Worm (Caenorhabditis elegans) whole organism, L4 larva: ENCODE data around the gene ZK180.6.

Experiments
- D1046.2 ChIP-seq: fragments of 200-800 bp; sonication (Bioruptor generic); IDR thresholded peaks from 2 replicates; pipeline ENCODE4 v1.3.6; 2022; ENCODE audit warnings: missing genetic modification characterization, missing compliant biosample characterization
- F10B5.3 ChIP-seq: sonication (generic microtip); optimal IDR thresholded peaks from 2 replicates; lab custom pipeline; 2016; ENCODE audit warnings: mild to moderate bottlenecking, missing genetic modification characterization, missing compliant biosample characterization
- F26F4.8 ChIP-seq: fragments of 200-800 bp; sonication (Bioruptor generic); conservative IDR thresholded peaks from 2 replicates; pipeline ENCODE4 v1.3.6; 2022; ENCODE audit warnings: missing genetic modification characterization, missing compliant biosample characterization
- F44E2.7 ChIP-seq: fragments of 200-800 bp; sonication (Bioruptor generic); IDR thresholded peaks from 2 replicates; pipeline ENCODE4 v2.1.2; 2022; ENCODE audit warnings: missing genetic modification characterization, missing compliant biosample characterization
- T26A8.4 ChIP-seq: fragments of 200-800 bp; sonication (Bioruptor generic); IDR thresholded peaks from 2 replicates; pipeline ENCODE4 v1.3.6; 2022; ENCODE audit warnings: missing genetic modification characterization, missing compliant biosample characterization
- Y105C5A.15 ChIP-seq: fragments of 200-800 bp; sonication (Bioruptor generic); IDR thresholded peaks from 2 replicates; pipeline ENCODE4 v1.3.6; 2022; ENCODE audit warnings: missing genetic modification characterization, missing compliant biosample characterization
- Y5F2A.4 ChIP-seq: fragments of 200-800 bp; sonication (Bioruptor generic); optimal IDR thresholded peaks from 2 replicates; lab custom pipeline; 2018; ENCODE audit warnings: mild to moderate bottlenecking, missing genetic modification characterization, missing compliant biosample characterization
- ZK337.2 ChIP-seq: fragments of 200-800 bp; sonication (Bioruptor generic); IDR thresholded peaks from 2 replicates; pipeline ENCODE4 v1.3.6; 2022; ENCODE audit warnings: missing genetic modification reagents, missing genetic modification characterization, missing compliant biosample characterization
- aha-1 ChIP-seq: fragments of 150-350 bp; peaks from one replicate; lab custom pipeline; 2014; ENCODE audit warnings: missing biosample characterization, missing genetic modification characterization
- ama-1 ChIP-seq: fragments of 150-350 bp; optimal IDR thresholded peaks from 2 replicates; lab custom pipeline; 2014; ENCODE audit warnings: inconsistent platforms, mixed read lengths
- ceh-20 ChIP-seq: fragments of 200-800 bp; sonication (Bioruptor generic); IDR thresholded peaks from 2 replicates; pipeline ENCODE4 v1.3.6; 2022; ENCODE audit warnings: missing genetic modification reagents, missing genetic modification characterization, missing compliant biosample characterization
- ceh-32 ChIP-seq: sonication (generic microtip); optimal IDR thresholded peaks from 2 replicates; lab custom pipeline; 2016; ENCODE audit warnings: mild to moderate bottlenecking, missing genetic modification characterization, missing compliant biosample characterization; ENCODE audit not compliant: poor library complexity
- ceh-44 ChIP-seq: fragments of 200-800 bp; sonication (Bioruptor generic); IDR thresholded peaks from 2 replicates; pipeline ENCODE4 v1.3.6; 2022; ENCODE audit warnings: missing genetic modification reagents, missing genetic modification characterization, missing compliant biosample characterization
- ces-1 ChIP-seq: fragments of 150-350 bp; sonication (generic microtip); optimal IDR thresholded peaks from 4 replicates; lab custom pipeline; 2014; ENCODE audit warnings: missing biosample characterization, missing genetic modification reagents, missing genetic modification characterization
- cey-2 ChIP-seq: sonication (generic microtip); optimal IDR thresholded peaks from 3 replicates; lab custom pipeline; 2017; ENCODE audit warnings: missing genetic modification characterization, mild to moderate bottlenecking, missing compliant biosample characterization, antibody characterized with exemption, borderline replicate concordance; ENCODE audit not compliant: insufficient read depth
- daf-12 ChIP-seq: fragments of 150-350 bp; optimal IDR thresholded peaks from 2 replicates; lab custom pipeline; 2014; ENCODE audit warnings: missing biosample characterization, missing genetic modification reagents, missing genetic modification characterization
- daf-16 ChIP-seq, 3 experiments: sonication (generic microtip); optimal IDR thresholded peaks; 2 replicates each; lab custom pipeline; 2016 to 2017; ENCODE audit warnings: missing genetic modification characterization in 3 of 3, missing genetic modification reagents in 3 of 3, mild to moderate bottlenecking in 2 of 3, missing compliant biosample characterization in 2 of 3, missing biosample characterization in 1 of 3, moderate library complexity in 1 of 3
- daf-8 ChIP-seq: fragments of 200-800 bp; sonication (Bioruptor generic); IDR thresholded peaks from 2 replicates; pipeline ENCODE4 v1.3.6; 2022; ENCODE audit warnings: missing genetic modification characterization, missing compliant biosample characterization
- dmd-6 ChIP-seq: fragments of 200-800 bp; sonication (Bioruptor generic); IDR thresholded peaks from 2 replicates; pipeline ENCODE4 v1.3.6; 2022; ENCODE audit warnings: missing genetic modification reagents, missing genetic modification characterization, missing compliant biosample characterization
- duxl-1 ChIP-seq: sonication (generic microtip); optimal IDR thresholded peaks from 2 replicates; lab custom pipeline; 2016; ENCODE audit warnings: mild to moderate bottlenecking, missing genetic modification characterization, moderate library complexity, missing compliant biosample characterization; ENCODE audit not compliant: poor library complexity
- dve-1 ChIP-seq: sonication (generic microtip); optimal IDR thresholded peaks from 2 replicates; lab custom pipeline; 2017; ENCODE audit warnings: antibody characterized with exemption, mild to moderate bottlenecking, missing genetic modification characterization, missing compliant biosample characterization; ENCODE audit not compliant: insufficient read depth
- egl-43 ChIP-seq: fragments of 200-800 bp; sonication (Bioruptor generic); IDR thresholded peaks from 2 replicates; pipeline ENCODE4 v1.3.6; 2022; ENCODE audit warnings: missing genetic modification reagents, missing genetic modification characterization, missing compliant biosample characterization
- fos-1 ChIP-seq: fragments of 150-350 bp; optimal IDR thresholded peaks from 2 replicates; lab custom pipeline; 2014; ENCODE audit warnings: missing biosample characterization, missing genetic modification characterization
- gei-8 ChIP-seq: fragments of 200-800 bp; sonication (Bioruptor generic); optimal IDR thresholded peaks from 2 replicates; lab custom pipeline; 2018; ENCODE audit warnings: mild to moderate bottlenecking, missing genetic modification characterization, missing compliant biosample characterization
- hif-1 ChIP-seq, 2 experiments: sonication (generic microtip); optimal IDR thresholded peaks; 2 replicates each; lab custom pipeline; 2016 to 2017; ENCODE audit warnings: missing compliant biosample characterization in 2 of 2, missing genetic modification characterization in 2 of 2, missing genetic modification reagents in 2 of 2, missing genotype in 2 of 2, mild to moderate bottlenecking in 1 of 2
- hlh-11 ChIP-seq: fragments of 200-800 bp; sonication (Bioruptor generic); optimal IDR thresholded peaks from 2 replicates; lab custom pipeline; 2018; ENCODE audit warnings: mild to moderate bottlenecking, missing genetic modification characterization, missing compliant biosample characterization
- hlh-30 ChIP-seq: sonication (generic microtip); optimal IDR thresholded peaks from 2 replicates; lab custom pipeline; 2017; ENCODE audit warnings: antibody characterized with exemption, mild to moderate bottlenecking, missing genetic modification characterization, missing compliant biosample characterization; ENCODE audit not compliant: insufficient read depth
- hmg-1.1 ChIP-seq: fragments of 200-800 bp; sonication (Bioruptor generic); IDR thresholded peaks from 2 replicates; pipeline ENCODE4 v1.3.6; 2022; ENCODE audit warnings: missing genetic modification reagents, missing genetic modification characterization, missing compliant biosample characterization
- lin-1 ChIP-seq: fragments of 200-800 bp; sonication (Bioruptor generic); IDR thresholded peaks from 2 replicates; pipeline ENCODE4 v1.3.6; 2022; ENCODE audit warnings: missing genetic modification reagents, missing genetic modification characterization, missing compliant biosample characterization
- lin-13 ChIP-seq: fragments of 150-350 bp; optimal IDR thresholded peaks from 2 replicates; lab custom pipeline; 2014; ENCODE audit warnings: missing biosample characterization, missing genetic modification reagents, missing genetic modification characterization
- lin-38 ChIP-seq: fragments of 200-800 bp; sonication (Bioruptor generic); IDR thresholded peaks from 2 replicates; pipeline ENCODE4 v1.3.6; 2022; ENCODE audit warnings: missing genetic modification reagents, missing genetic modification characterization, missing compliant biosample characterization
- lin-39 ChIP-seq: fragments of 150-350 bp; optimal IDR thresholded peaks from 2 replicates; lab custom pipeline; 2014; ENCODE audit warnings: missing biosample characterization, missing genetic modification reagents, missing genetic modification characterization
- madf-5 ChIP-seq, 2 experiments: fragments of 200-800 bp; sonication (Bioruptor generic); IDR thresholded peaks; 2 replicates each; pipeline ENCODE4 v1.3.6; 2022; ENCODE audit warnings: missing compliant biosample characterization in 2 of 2, missing genetic modification characterization in 2 of 2
- mes-2 ChIP-seq: sonication (generic microtip); optimal IDR thresholded peaks from 2 replicates; lab custom pipeline; 2016; ENCODE audit warnings: missing genotype, mild to moderate bottlenecking, missing genetic modification characterization, missing compliant biosample characterization; ENCODE audit not compliant: poor library complexity, severe bottlenecking
- nhr-28 ChIP-seq: fragments of 150-350 bp; optimal IDR thresholded peaks from 2 replicates; lab custom pipeline; 2014; ENCODE audit warnings: missing biosample characterization, missing genetic modification characterization
- nhr-41 ChIP-seq: fragments of 200-800 bp; sonication (Bioruptor generic); IDR thresholded peaks from 2 replicates; pipeline ENCODE4 v1.3.6; 2022; ENCODE audit warnings: missing genetic modification reagents, missing genetic modification characterization, missing compliant biosample characterization
- nhr-6 ChIP-seq: fragments of 150-350 bp; optimal IDR thresholded peaks from 2 replicates; lab custom pipeline; 2014; ENCODE audit warnings: missing biosample characterization, missing genetic modification characterization
- nhr-77 ChIP-seq: fragments of 150-350 bp; optimal IDR thresholded peaks from 2 replicates; lab custom pipeline; 2014; ENCODE audit warnings: missing biosample characterization, missing genetic modification characterization
- php-3 ChIP-seq: fragments of 200-800 bp; sonication (Bioruptor generic); IDR thresholded peaks from 2 replicates; pipeline ENCODE4 v1.3.6; 2022; ENCODE audit warnings: missing genetic modification reagents, missing genetic modification characterization, missing compliant biosample characterization
- pqm-1 ChIP-seq: sonication (generic microtip); optimal IDR thresholded peaks from 2 replicates; lab custom pipeline; 2017; ENCODE audit warnings: missing biosample characterization, missing genetic modification characterization
- rbr-2 ChIP-seq: sonication (generic microtip); optimal IDR thresholded peaks from 2 replicates; lab custom pipeline; 2016; ENCODE audit warnings: missing genotype, missing genetic modification characterization, missing compliant biosample characterization
- skn-1 ChIP-seq: fragments of 150-350 bp; optimal IDR thresholded peaks from 2 replicates; lab custom pipeline; 2014; ENCODE audit warnings: missing biosample characterization, missing genetic modification characterization
- spr-3 ChIP-seq: fragments of 200-800 bp; sonication (Bioruptor generic); optimal IDR thresholded peaks from 2 replicates; lab custom pipeline; 2018; ENCODE audit warnings: mild to moderate bottlenecking, missing genetic modification characterization, missing compliant biosample characterization
- tag-97 ChIP-seq: fragments of 200-800 bp; sonication (Bioruptor generic); IDR thresholded peaks from 2 replicates; pipeline ENCODE4 v1.3.6; 2022; ENCODE audit warnings: missing genetic modification characterization, missing compliant biosample characterization
- tra-1 ChIP-seq: fragments of 200-800 bp; sonication (Bioruptor generic); IDR thresholded peaks from 2 replicates; pipeline ENCODE4 v1.3.6; 2022; ENCODE audit warnings: missing genetic modification reagents, missing genetic modification characterization, missing compliant biosample characterization
- zfp-2 ChIP-seq: sonication (generic microtip); optimal IDR thresholded peaks from 2 replicates; lab custom pipeline; 2016; ENCODE audit warnings: mild to moderate bottlenecking, missing genetic modification characterization, missing compliant biosample characterization
- ztf-7 ChIP-seq: fragments of 150-350 bp; optimal IDR thresholded peaks from 2 replicates; lab custom pipeline; 2014; ENCODE audit warnings: missing biosample characterization, missing genetic modification characterization

ZK180.6 gene

ce11 chrIV:4486738-4487137 lies 38.1 kb downstream of the ZK180.6 start, which contains the start of gene trx-3 (continued):
- TF ChIP-seq gei-8 (GFP tag; lab: Kevin White, UChicago) (no peak), nhr-28 (tag; lab: Kevin White, UChicago) (peak; percentile 62), duxl-1 (tag; lab: Kevin White, UChicago) (no peak), daf-16 (GFP tag; optimal IDR thresholded peaks at IDR 0.05; lab: Kevin White, UChicago) (no peak), daf-16 (tag; optimal IDR thresholded peaks at IDR 0.05; lab: Kevin White, UChicago) (peak; percentile 50), spr-3 (GFP tag; lab: Kevin White, UChicago) (no peak), Y5F2A.4 (GFP tag; lab: Kevin White, UChicago) (no peak), fos-1 (tag; lab: Kevin White, UChicago) (no peak), daf-12 (tag; lab: Kevin White, UChicago) (no peak), aha-1 (tag; lab: Kevin White, UChicago) (peak; percentile 55), Y105C5A.15 (GFP tag; lab: Robert Waterston, UW) (no peak), egl-43 (GFP tag; lab: Robert Waterston, UW) (no peak), hmg-1.1 (GFP tag; lab: Robert Waterston, UW) (no peak), madf-5 (GFP tag; IDR thresholded peaks at IDR 0.05; lab: Robert Waterston, UW) (no peak), F44E2.7 (GFP tag; lab: Robert Waterston, UW) (no peak), ama-1 (lab: Kevin White, UChicago) (no peak), F26F4.8 (GFP tag; lab: Robert Waterston, UW) (no peak), zfp-2 (tag; lab: Kevin White, UChicago) (no peak), php-3 (no peak), ceh-20 (GFP tag; lab: Robert Waterston, UW) (no peak), hlh-30 (tag; lab: Kevin White, UChicago) (no peak), dve-1 (tag; lab: Kevin White, UChicago) (peak; percentile 51), skn-1 (tag; lab: Kevin White, UChicago) (no peak), ztf-7 (tag; lab: Kevin White, UChicago) (no peak), mes-2 (tag; lab: Kevin White, UChicago) (no peak), D1046.2 (GFP tag; lab: Robert Waterston, UW) (no peak)

- TF ChIP-seq ceh-32 (no peak), tra-1 (no peak), T26A8.4 (GFP tag; lab: Robert Waterston, UW) (no peak), daf-8 (GFP tag; lab: Robert Waterston, UW) (no peak), daf-16 (GFP tag; optimal IDR thresholded peaks at IDR 0.05; lab: Kevin White, UChicago) (no peak), daf-16 (tag; optimal IDR thresholded peaks at IDR 0.05; lab: Kevin White, UChicago) (no peak), dmd-6 (peak; percentile 68), pqm-1 (tag; lab: Kevin White, UChicago) (peak; percentile 70), ceh-44 (GFP tag; lab: Robert Waterston, UW) (no peak), lin-13 (GFP tag; lab: Kevin White, UChicago) (no peak), ZK337.2 (no peak), lin-38 (GFP tag; lab: Robert Waterston, UW) (no peak), hif-1 (tag; optimal IDR thresholded peaks at IDR 0.05; lab: Kevin White, UChicago) (no peak), zfp-2 (tag; lab: Kevin White, UChicago) (no peak), nhr-77 (tag; lab: Kevin White, UChicago) (no peak), F10B5.3 (tag; lab: Kevin White, UChicago) (no peak), Y5F2A.4 (GFP tag; lab: Kevin White, UChicago) (no peak), daf-12 (tag; lab: Kevin White, UChicago) (no peak), egl-43 (GFP tag; lab: Robert Waterston, UW) (no peak), hlh-30 (tag; lab: Kevin White, UChicago) (peak; percentile 42), ztf-7 (tag; lab: Kevin White, UChicago) (no peak), tag-97 (GFP tag; lab: Robert Waterston, UW) (no peak), skn-1 (tag; lab: Kevin White, UChicago) (no peak), hlh-11 (tag; lab: Kevin White, UChicago) (no peak), rbr-2 (tag; lab: Kevin White, UChicago) (no peak), cey-2 (tag; lab: Kevin White, UChicago) (no peak), duxl-1 (tag; lab: Kevin White, UChicago) (no peak), lin-1 (no peak), lin-39 (tag; lab: Kevin White, UChicago) (no peak), nhr-41 (GFP tag; lab: Robert Waterston, UW) (no peak), ces-1 (GFP tag; lab: Kevin White, UChicago) (no peak), dve-1 (tag; lab: Kevin White, UChicago) (peak; percentile 45), nhr-6 (tag; lab: Kevin White, UChicago) (no peak), F44E2.7 (GFP tag; lab: Robert Waterston, UW) (no peak)
Measured at ce11 chrIV:4484555-4484954, 40.3 kb downstream of the ZK180.6 start.
